Fruit fly (Drosophila melanogaster) whole organism, adult: ENCODE data around the gene XNP.

Experiments
- CG11617 ChIP-seq: fragments of 200-800 bp; sonication (Bioruptor generic); optimal IDR thresholded peaks from 2 replicates; lab custom pipeline; 2017; ENCODE audit warnings: mild to moderate bottlenecking, missing biosample characterization, missing genetic modification reagents, missing genetic modification characterization
- CG12768 ChIP-seq: fragments of 200-800 bp; sonication (Bioruptor generic); optimal IDR thresholded peaks from 2 replicates; lab custom pipeline; 2017; ENCODE audit warnings: missing biosample characterization, missing genetic modification characterization, mild to moderate bottlenecking, moderate library complexity, missing genetic modification reagents
- CG14711 ChIP-seq: fragments of 200-800 bp; sonication (Bioruptor generic); optimal IDR thresholded peaks from 2 replicates; lab custom pipeline; 2018; ENCODE audit warnings: missing biosample characterization, mild to moderate bottlenecking, missing genetic modification characterization, moderate library complexity
- CG1620 ChIP-seq: fragments of 200-800 bp; sonication (Bioruptor generic); optimal IDR thresholded peaks from 2 replicates; lab custom pipeline; 2016; ENCODE audit warnings: missing biosample characterization, missing genetic modification characterization
- CG33017 ChIP-seq: fragments of 200-800 bp; sonication (Bioruptor generic); optimal IDR thresholded peaks from 2 replicates; lab custom pipeline; 2018; ENCODE audit warnings: missing biosample characterization, mild to moderate bottlenecking, missing genetic modification characterization, moderate library complexity
- CG5204 ChIP-seq: fragments of 200-800 bp; sonication (Bioruptor generic); optimal IDR thresholded peaks from 2 replicates; lab custom pipeline; 2016; ENCODE audit warnings: missing biosample characterization, missing genetic modification characterization
- CG7045 ChIP-seq: fragments of 200-800 bp; sonication (Bioruptor generic); optimal IDR thresholded peaks from 2 replicates; lab custom pipeline; 2017; ENCODE audit warnings: missing biosample characterization, mild to moderate bottlenecking, missing genetic modification characterization
- CG7101 ChIP-seq: fragments of 200-800 bp; sonication (Bioruptor generic); optimal IDR thresholded peaks from 2 replicates; lab custom pipeline; 2018; ENCODE audit warnings: missing biosample characterization, mild to moderate bottlenecking, missing genetic modification characterization, moderate library complexity
- Clk ChIP-seq: fragments of 200-800 bp; sonication (Bioruptor generic); optimal IDR thresholded peaks from 2 replicates; lab custom pipeline; 2017; ENCODE audit warnings: missing biosample characterization, missing genetic modification characterization
- Crg-1 ChIP-seq: fragments of 200-800 bp; sonication (Bioruptor generic); optimal IDR thresholded peaks from 2 replicates; lab custom pipeline; 2016; ENCODE audit warnings: missing biosample characterization, missing genetic modification characterization
- Hr96 ChIP-seq: fragments of 200-800 bp; sonication (Bioruptor generic); optimal IDR thresholded peaks from 2 replicates; lab custom pipeline; 2016; ENCODE audit warnings: missing biosample characterization, missing genetic modification characterization
- Mnt ChIP-seq: fragments of 200-800 bp; sonication (Bioruptor generic); optimal IDR thresholded peaks from 2 replicates; lab custom pipeline; 2016; ENCODE audit warnings: missing biosample characterization, mild to moderate bottlenecking, missing genetic modification characterization
- bab1 ChIP-seq: fragments of 200-800 bp; sonication (Bioruptor generic); optimal IDR thresholded peaks from 3 replicates; lab custom pipeline; 2019; ENCODE audit warnings: missing biosample characterization, mild to moderate bottlenecking, missing genetic modification characterization, moderate library complexity
- cic ChIP-seq: fragments of 200-800 bp; sonication (Bioruptor generic); optimal IDR thresholded peaks from 2 replicates; lab custom pipeline; 2017; ENCODE audit warnings: missing biosample characterization, mild to moderate bottlenecking, missing genetic modification characterization, moderate library complexity
- cnc ChIP-seq, 2 experiments: fragments of >200 bp; optimal IDR thresholded peaks; 2 replicates each; lab custom pipeline; 2017
- kay ChIP-seq: fragments of 200-800 bp; sonication (Bioruptor generic); peaks from one replicate; lab custom pipeline; 2016; ENCODE audit warnings: missing biosample characterization, missing genetic modification characterization, borderline replicate concordance
- ovo ChIP-seq: fragments of 200-800 bp; sonication (Bioruptor generic); optimal IDR thresholded peaks from 2 replicates; lab custom pipeline; 2016; ENCODE audit warnings: missing biosample characterization, missing genetic modification characterization
- pad ChIP-seq: fragments of 200-800 bp; sonication (Bioruptor generic); optimal IDR thresholded peaks from 3 replicates; lab custom pipeline; 2017; ENCODE audit warnings: missing biosample characterization, missing genetic modification characterization, mild to moderate bottlenecking, moderate library complexity, missing genetic modification reagents
- tj ChIP-seq: fragments of 200-800 bp; sonication (Bioruptor generic); optimal IDR thresholded peaks from 3 replicates; lab custom pipeline; 2017; ENCODE audit warnings: missing biosample characterization, mild to moderate bottlenecking, missing genetic modification characterization, moderate library complexity
- toe ChIP-seq: fragments of 200-800 bp; sonication (Bioruptor generic); optimal IDR thresholded peaks from 2 replicates; lab custom pipeline; 2016; ENCODE audit warnings: missing biosample characterization, missing genetic modification characterization

The XNP gene

DNA sequence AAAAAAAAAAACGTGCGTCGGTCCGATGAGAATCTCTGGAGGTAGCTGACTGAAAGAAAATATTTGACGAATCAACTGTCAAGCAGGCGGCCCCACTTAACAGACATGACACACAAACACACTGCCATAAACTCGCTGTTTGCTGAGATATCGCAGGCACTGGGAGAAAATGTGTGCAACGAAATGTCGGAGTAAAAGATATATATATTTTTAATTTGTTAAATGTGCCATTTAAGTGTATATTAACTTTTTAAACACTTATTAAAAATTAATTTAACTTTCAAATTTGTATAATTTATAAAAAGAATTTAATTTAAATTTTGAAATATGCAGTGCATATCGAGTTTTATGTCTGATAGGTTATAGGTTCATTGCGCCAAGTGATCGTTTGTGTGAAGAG is 6.5 kb upstream of the XNP start:
- TF ChIP-seq CG7101 (tag; lab: Kevin White, UChicago) (peak; percentile 49), CG7045 (peak; percentile 51), Mnt (GFP tag; lab: Kevin White, UChicago) (peak; percentile 23), ovo (GFP tag; lab: Kevin White, UChicago) (no peak), CG5204 (GFP tag; lab: Kevin White, UChicago) (no peak), tj (no peak), Clk (GFP tag; lab: Kevin White, UChicago) (no peak), pad (GFP tag; lab: Kevin White, UChicago) (no peak), cnc (optimal IDR thresholded peaks at IDR 0.05; lab: Kevin White, UChicago) (no peak), bab1 (GFP tag; lab: Kevin White, UChicago) (peak; percentile 51), kay (no peak), Hr96 (GFP tag; lab: Kevin White, UChicago) (no peak), CG33017 (peak; percentile 67), CG1620 (GFP tag; lab: Kevin White, UChicago) (no peak), CG14711 (tag; lab: Kevin White, UChicago) (peak; percentile 59), Crg-1 (GFP tag; lab: Kevin White, UChicago) (no peak), CG12768 (GFP tag; lab: Kevin White, UChicago) (peak; percentile 41), CG11617 (GFP tag; lab: Kevin White, UChicago) (no peak), toe (no peak), cic (GFP tag; lab: Kevin White, UChicago) (peak; percentile 62)

DNA sequence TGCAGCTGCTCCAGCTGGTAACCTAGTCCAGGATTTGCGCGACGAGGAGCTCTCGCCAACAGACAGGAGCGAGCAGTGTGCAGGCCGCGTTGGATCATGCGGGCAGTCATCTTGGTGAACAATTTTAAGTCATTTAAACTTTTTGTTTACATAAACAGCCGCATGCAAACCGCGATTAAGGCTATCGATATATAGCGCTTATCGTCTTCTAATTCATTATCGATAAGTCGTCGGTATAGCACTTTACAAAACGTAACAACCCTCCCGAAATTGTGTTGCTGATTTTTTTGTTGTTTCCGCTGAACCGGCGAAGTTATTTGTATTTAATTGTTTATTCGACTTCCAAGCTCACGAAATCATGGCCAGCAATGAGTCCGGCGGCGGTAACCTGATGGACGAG is 5.9 kb downstream of the XNP start, which contains the start of the genes CG4553 and MED28:
CG4553 (minus strand) TSS at position 172 of the 400 bp plus-strand sequence.
MED28 (plus strand) TSS at position 260 of the 400 bp plus-strand sequence.
- peak; percentile 45 for TF ChIP-seq bab1 (GFP tag; lab: Kevin White, UChicago)
- peak; percentile 27 for TF ChIP-seq Mnt (GFP tag; lab: Kevin White, UChicago)
- no peak for TF ChIP-seq cic (GFP tag; lab: Kevin White, UChicago)
- TF ChIP-seq Crg-1 (GFP tag; lab: Kevin White, UChicago): peak; percentile 24
- TF ChIP-seq CG14711 (tag; lab: Kevin White, UChicago): peak; percentile 98
- TF ChIP-seq Clk (GFP tag; lab: Kevin White, UChicago): no peak

DNA sequence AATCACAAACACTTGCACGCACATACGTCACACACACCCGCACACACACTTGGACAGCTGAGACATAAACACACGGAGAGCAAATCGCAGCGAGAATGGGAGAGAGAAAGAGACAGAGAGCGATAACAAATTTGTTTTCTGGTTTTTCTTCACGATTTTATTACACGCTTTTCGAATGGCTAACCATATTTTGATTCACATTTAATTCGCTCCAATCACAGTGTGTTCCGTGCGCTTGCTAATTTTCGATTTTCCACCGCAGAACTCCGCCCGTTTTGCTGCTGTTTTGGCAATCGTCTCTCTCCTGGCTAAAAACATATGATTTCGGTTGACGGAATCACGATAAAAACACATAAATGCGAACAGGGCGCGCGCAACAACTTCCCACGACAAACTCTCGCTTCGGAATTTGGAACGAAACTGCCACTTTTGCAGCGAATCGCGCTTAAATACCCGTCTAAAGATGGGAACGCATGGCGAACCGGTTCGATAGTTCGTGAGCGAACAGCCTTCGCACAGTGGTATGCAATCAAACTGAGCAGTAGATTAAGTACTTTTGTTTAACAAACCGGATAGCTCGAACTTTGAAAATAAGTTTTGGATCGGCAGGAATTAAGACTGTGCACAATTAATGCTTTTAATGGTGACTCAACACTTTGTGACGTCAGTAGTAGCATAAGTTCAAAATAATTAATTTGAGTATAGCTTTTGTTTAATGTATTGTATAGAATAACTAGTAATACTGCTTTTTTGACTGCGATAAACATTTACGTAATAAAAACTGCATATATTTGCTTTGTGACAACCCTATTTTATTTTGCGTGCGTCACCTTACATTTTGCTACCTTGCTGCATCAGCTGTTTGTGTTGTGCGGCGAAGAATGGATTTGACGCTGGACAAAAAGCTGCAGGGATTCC is 9.7 kb downstream of the XNP start, which contains the start of the genes Fur1 and Vps33B:
Fur1 (minus strand) TSS at position 424 of the 918 bp plus-strand sequence.
Vps33B (plus strand) TSS at position 856 of the 918 bp plus-strand sequence.
- peak; percentile 96 for TF ChIP-seq Crg-1 (GFP tag; lab: Kevin White, UChicago)
- peak; percentile 95 for TF ChIP-seq Mnt (GFP tag; lab: Kevin White, UChicago)
- peak; percentile 98 for TF ChIP-seq Hr96 (GFP tag; lab: Kevin White, UChicago)
- TF ChIP-seq bab1 (GFP tag; lab: Kevin White, UChicago): peak; percentile 97
- peak; percentile 99 for TF ChIP-seq CG11617 (GFP tag; lab: Kevin White, UChicago)
- peak; percentile 70 for TF ChIP-seq cic (GFP tag; lab: Kevin White, UChicago)
- peak; percentile 99 for TF ChIP-seq CG5204 (GFP tag; lab: Kevin White, UChicago)
- TF ChIP-seq CG14711 (tag; lab: Kevin White, UChicago): peak; percentile 95
- peak; percentile 91 for TF ChIP-seq CG33017
- peak; percentile 96 for TF ChIP-seq CG7101 (tag; lab: Kevin White, UChicago)
- TF ChIP-seq cnc (optimal IDR thresholded peaks at IDR 0.05; lab: Kevin White, UChicago): no peak
- no peak for TF ChIP-seq kay
- peak; percentile 98 for TF ChIP-seq CG12768 (GFP tag; lab: Kevin White, UChicago)
- peak; percentile 97 for TF ChIP-seq CG7045
- TF ChIP-seq tj: peak; percentile 93
- TF ChIP-seq Clk (GFP tag; lab: Kevin White, UChicago): peak; percentile 92
- TF ChIP-seq ovo (GFP tag; lab: Kevin White, UChicago): peak; percentile 95
- TF ChIP-seq CG1620 (GFP tag; lab: Kevin White, UChicago): peak; percentile 98
- peak; percentile 86 for TF ChIP-seq pad (GFP tag; lab: Kevin White, UChicago)
- peak; percentile 99 for TF ChIP-seq toe

DNA sequence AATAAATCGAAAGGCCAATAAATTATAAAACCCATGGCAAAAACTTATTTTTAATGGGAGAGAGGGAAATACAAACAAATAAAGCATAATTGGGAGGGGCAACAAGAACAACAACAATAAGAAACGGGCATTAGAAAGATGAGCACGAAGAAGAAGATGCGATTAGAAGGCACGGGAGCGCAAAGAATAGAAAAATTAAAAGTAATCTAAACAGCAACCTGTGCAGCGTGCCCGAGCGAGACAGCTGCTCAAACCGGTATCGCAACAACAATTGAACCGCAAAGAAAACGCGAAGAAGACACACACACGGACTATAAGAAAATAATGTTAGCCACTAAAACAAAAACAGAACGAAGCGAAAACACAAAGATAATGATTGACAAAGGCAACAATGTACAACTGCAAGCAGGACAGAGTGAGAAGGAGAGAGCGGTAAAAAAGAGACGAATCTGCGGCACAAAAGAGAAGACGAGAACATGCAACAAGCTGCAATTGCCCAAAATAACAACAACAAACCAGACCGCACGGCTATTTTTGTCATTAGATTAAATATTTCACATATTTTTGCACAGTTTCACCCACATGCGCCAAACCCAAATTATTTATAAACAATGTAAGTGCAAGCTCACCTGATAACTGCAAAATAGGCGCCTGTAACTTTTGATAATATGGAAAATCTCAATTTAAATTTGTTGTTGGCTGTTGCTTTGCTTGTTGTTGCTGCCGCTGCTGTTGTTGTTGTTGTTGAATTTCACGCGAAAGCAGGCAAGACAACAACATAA is 10.6 kb downstream of the XNP start:
- TF ChIP-seq pad (GFP tag; lab: Kevin White, UChicago) (no peak), CG7101 (tag; lab: Kevin White, UChicago) (no peak), CG1620 (GFP tag; lab: Kevin White, UChicago) (no peak), CG12768 (GFP tag; lab: Kevin White, UChicago) (no peak), CG7045 (no peak), Hr96 (GFP tag; lab: Kevin White, UChicago) (no peak), cic (GFP tag; lab: Kevin White, UChicago) (no peak), CG33017 (no peak), cnc (optimal IDR thresholded peaks at IDR 0.05; lab: Kevin White, UChicago) (no peak), CG11617 (GFP tag; lab: Kevin White, UChicago) (no peak), CG14711 (tag; lab: Kevin White, UChicago) (no peak)

DNA sequence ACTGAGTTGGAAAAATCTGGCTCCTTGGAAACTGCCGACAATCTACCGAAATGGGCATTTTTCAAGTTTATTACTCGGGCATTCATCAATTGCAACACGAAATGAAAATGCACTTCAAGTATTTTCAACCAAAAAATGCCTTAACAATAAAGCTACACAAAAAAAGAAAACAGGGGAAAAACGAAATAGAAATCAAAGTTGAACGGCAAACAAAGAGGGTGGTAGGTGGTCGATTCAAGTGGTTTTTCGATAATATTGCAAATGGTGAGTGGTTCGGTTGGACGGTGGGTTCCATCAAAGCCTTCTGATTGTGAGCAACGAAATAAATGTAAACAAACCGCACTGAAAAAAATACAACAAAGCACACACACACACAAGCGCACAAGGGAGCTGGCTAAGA is 16.5 kb downstream of the XNP start:
- TF ChIP-seq CG5204 (GFP tag; lab: Kevin White, UChicago) (no peak), Mnt (GFP tag; lab: Kevin White, UChicago) (no peak), bab1 (GFP tag; lab: Kevin White, UChicago) (no peak), CG33017 (no peak), CG7045 (no peak), toe (no peak), ovo (GFP tag; lab: Kevin White, UChicago) (no peak), cnc (optimal IDR thresholded peaks at IDR 0.05; lab: Kevin White, UChicago) (no peak), cic (GFP tag; lab: Kevin White, UChicago) (no peak), kay (no peak), CG12768 (GFP tag; lab: Kevin White, UChicago) (no peak), CG7101 (tag; lab: Kevin White, UChicago) (no peak), CG1620 (GFP tag; lab: Kevin White, UChicago) (no peak), tj (no peak), CG14711 (tag; lab: Kevin White, UChicago) (no peak), CG11617 (GFP tag; lab: Kevin White, UChicago) (no peak), pad (GFP tag; lab: Kevin White, UChicago) (no peak)
